Worm (Caenorhabditis elegans) whole organism, L1 larva: ENCODE measurements around the gene D1044.6.

Experiments used
- C34B4.2 ChIP-seq: sonication (generic microtip); optimal IDR thresholded peaks from 2 replicates; lab custom pipeline; 2017; ENCODE audit warnings: mild to moderate bottlenecking, missing genetic modification characterization, missing compliant biosample characterization
- F16B12.6 ChIP-seq: fragments of 150-350 bp; optimal IDR thresholded peaks from 2 replicates; lab custom pipeline; 2014; ENCODE audit warnings: missing biosample characterization, missing genetic modification characterization
- Y116A8C.19 ChIP-seq: sonication (generic microtip); optimal IDR thresholded peaks from 2 replicates; lab custom pipeline; 2016; ENCODE audit warnings: missing compliant biosample characterization, missing genetic modification characterization, borderline replicate concordance
- aly-2 ChIP-seq: fragments of 150-350 bp; optimal IDR thresholded peaks from 2 replicates; lab custom pipeline; 2014; ENCODE audit warnings: missing biosample characterization, missing genetic modification characterization
- ama-1 ChIP-seq: fragments of 150-350 bp; optimal IDR thresholded peaks from 2 replicates; lab custom pipeline; 2014
- blmp-1 ChIP-seq: fragments of 150-350 bp; optimal IDR thresholded peaks from 2 replicates; lab custom pipeline; 2014; ENCODE audit warnings: missing biosample characterization, missing genetic modification characterization
- ceh-63 ChIP-seq: fragments of 200-800 bp; sonication (Bioruptor generic); optimal IDR thresholded peaks from 2 replicates; lab custom pipeline; 2018; ENCODE audit warnings: mild to moderate bottlenecking, missing genetic modification characterization, missing compliant biosample characterization
- ces-1 ChIP-seq: fragments of 150-350 bp; optimal IDR thresholded peaks from 2 replicates; lab custom pipeline; 2014; ENCODE audit warnings: missing biosample characterization, missing genetic modification reagents, missing genetic modification characterization
- dpl-1 ChIP-seq, 3 experiments: fragments of 150-350 bp in 2 of 3; sonication (generic microtip) in 1 of 3; optimal IDR thresholded peaks; 2 replicates each; lab custom pipeline; 2014 to 2017; ENCODE audit warnings: missing biosample characterization in 3 of 3, missing genetic modification characterization in 3 of 3, missing genetic modification reagents in 3 of 3
- dsc-1 ChIP-seq: sonication (generic microtip); optimal IDR thresholded peaks from 2 replicates; lab custom pipeline; 2016; ENCODE audit warnings: mild to moderate bottlenecking, missing genetic modification characterization, missing compliant biosample characterization
- elt-2 ChIP-seq: sonication (generic microtip); optimal IDR thresholded peaks from 2 replicates; lab custom pipeline; 2016; ENCODE audit warnings: missing genetic modification characterization, mild to moderate bottlenecking, inconsistent platforms, missing compliant biosample characterization, missing genetic modification reagents
- ets-5 ChIP-seq: fragments of 200-800 bp; sonication (Bioruptor generic); IDR thresholded peaks from 2 replicates; pipeline ENCODE4 v1.3.6; 2022; ENCODE audit warnings: missing genetic modification characterization, missing compliant biosample characterization
- hlh-4 ChIP-seq: sonication (generic microtip); optimal IDR thresholded peaks from 2 replicates; lab custom pipeline; 2016; ENCODE audit warnings: mild to moderate bottlenecking, missing genetic modification characterization, missing compliant biosample characterization
- isw-1 ChIP-seq: fragments of 200-800 bp; sonication (Bioruptor generic); IDR thresholded peaks from 2 replicates; pipeline ENCODE4 v1.3.6; 2022; ENCODE audit warnings: missing genetic modification characterization, missing compliant biosample characterization
- jun-1 ChIP-seq: fragments of 150-350 bp; optimal IDR thresholded peaks from 2 replicates; lab custom pipeline; 2014; ENCODE audit warnings: missing biosample characterization, missing genetic modification reagents, missing genetic modification characterization
- lin-14 ChIP-seq: fragments of 200-800 bp; sonication (Bioruptor generic); optimal IDR thresholded peaks from 2 replicates; lab custom pipeline; 2018; ENCODE audit warnings: mild to moderate bottlenecking, missing genetic modification characterization, moderate library complexity, missing compliant biosample characterization
- lin-39 ChIP-seq: fragments of 150-350 bp; optimal IDR thresholded peaks from 2 replicates; lab custom pipeline; 2014; ENCODE audit warnings: missing biosample characterization, missing genetic modification reagents, missing genetic modification characterization
- lir-3 ChIP-seq: sonication (generic microtip); optimal IDR thresholded peaks from 2 replicates; lab custom pipeline; 2016; ENCODE audit warnings: mild to moderate bottlenecking, missing genetic modification characterization, moderate library complexity, missing compliant biosample characterization; ENCODE audit not compliant: poor library complexity
- lsy-2 ChIP-seq, 2 experiments: fragments of 150-350 bp; optimal IDR thresholded peaks; 2 replicates each; lab custom pipeline; 2014; ENCODE audit warnings: missing biosample characterization in 2 of 2, missing genetic modification characterization in 2 of 2
- mab-9 ChIP-seq: fragments of 200-800 bp; sonication (Bioruptor generic); IDR thresholded peaks from 2 replicates; pipeline ENCODE4 v1.3.6; 2022; ENCODE audit warnings: missing genetic modification reagents, missing genetic modification characterization, missing compliant biosample characterization
- mdl-1 ChIP-seq, 2 experiments: fragments of 150-350 bp; optimal IDR thresholded peaks; 2 replicates each; lab custom pipeline; 2014 to 2017; ENCODE audit warnings: missing biosample characterization in 2 of 2, missing genetic modification characterization in 2 of 2, inconsistent platforms in 1 of 2
- mef-2 ChIP-seq: fragments of 150-350 bp; optimal IDR thresholded peaks from 2 replicates; lab custom pipeline; 2014; ENCODE audit warnings: missing biosample characterization, missing genetic modification characterization
- mep-1 ChIP-seq: fragments of 150-350 bp; optimal IDR thresholded peaks from 2 replicates; lab custom pipeline; 2014; ENCODE audit warnings: missing biosample characterization, missing genetic modification characterization
- nhr-19 ChIP-seq: fragments of 200-800 bp; sonication (Bioruptor generic); conservative IDR thresholded peaks from 2 replicates; pipeline ENCODE4 v1.3.6; 2022; ENCODE audit warnings: missing genetic modification characterization, missing compliant biosample characterization
- nhr-20 ChIP-seq: sonication (generic microtip); optimal IDR thresholded peaks from 2 replicates; lab custom pipeline; 2016; ENCODE audit warnings: mild to moderate bottlenecking, missing genetic modification characterization, missing compliant biosample characterization
- nhr-28 ChIP-seq: fragments of 150-350 bp; optimal IDR thresholded peaks from 2 replicates; lab custom pipeline; 2014; ENCODE audit warnings: missing biosample characterization, missing genetic modification characterization
- nhr-71 ChIP-seq: sonication (generic microtip); optimal IDR thresholded peaks from 2 replicates; lab custom pipeline; 2016; ENCODE audit warnings: mild to moderate bottlenecking, missing genetic modification characterization, moderate library complexity, missing compliant biosample characterization
- nhr-76 ChIP-seq: sonication (generic microtip); optimal IDR thresholded peaks from 2 replicates; lab custom pipeline; 2017; ENCODE audit warnings: missing biosample characterization, missing genetic modification characterization
- nhr-77 ChIP-seq: fragments of 150-350 bp; optimal IDR thresholded peaks from 2 replicates; lab custom pipeline; 2014; ENCODE audit warnings: missing biosample characterization, missing genetic modification characterization
- nhr-84 ChIP-seq: sonication (generic microtip); optimal IDR thresholded peaks from 2 replicates; lab custom pipeline; 2017; ENCODE audit warnings: missing biosample characterization, missing genetic modification characterization
- nhr-85 ChIP-seq: sonication (generic microtip); peaks from one replicate; lab custom pipeline; 2016; ENCODE audit warnings: missing genetic modification characterization, inconsistent platforms, missing compliant biosample characterization
- pag-3 ChIP-seq: sonication (generic microtip); optimal IDR thresholded peaks from 2 replicates; lab custom pipeline; 2017; ENCODE audit warnings: missing genetic modification characterization, mild to moderate bottlenecking, missing compliant biosample characterization, antibody characterized with exemption, borderline replicate concordance; ENCODE audit not compliant: insufficient read depth
- rnt-1 ChIP-seq: sonication (generic microtip); optimal IDR thresholded peaks from 2 replicates; lab custom pipeline; 2016; ENCODE audit warnings: mild to moderate bottlenecking, missing genetic modification characterization, moderate library complexity, missing compliant biosample characterization
- snu-23 ChIP-seq: sonication (generic microtip); optimal IDR thresholded peaks from 2 replicates; lab custom pipeline; 2016; ENCODE audit warnings: missing genetic modification characterization, missing compliant biosample characterization
- sptf-1 ChIP-seq: fragments of 150-350 bp; optimal IDR thresholded peaks from 2 replicates; lab custom pipeline; 2014; ENCODE audit warnings: missing biosample characterization, missing genetic modification characterization
- swsn-7 ChIP-seq: sonication (generic microtip); optimal IDR thresholded peaks from 2 replicates; lab custom pipeline; 2016; ENCODE audit warnings: missing genetic modification characterization, missing compliant biosample characterization
- tbx-2 ChIP-seq: sonication (generic microtip); optimal IDR thresholded peaks from 2 replicates; lab custom pipeline; 2016; ENCODE audit warnings: missing genetic modification characterization, missing compliant biosample characterization
- unc-130 ChIP-seq: fragments of 150-350 bp; optimal IDR thresholded peaks from 2 replicates; lab custom pipeline; 2017; ENCODE audit warnings: missing biosample characterization, missing genetic modification characterization, inconsistent platforms
- unc-62 ChIP-seq: fragments of 150-350 bp; optimal IDR thresholded peaks from 2 replicates; lab custom pipeline; 2014; ENCODE audit warnings: missing biosample characterization, missing genetic modification reagents, missing genetic modification characterization
- unc-86 ChIP-seq: sonication (generic microtip); optimal IDR thresholded peaks from 2 replicates; lab custom pipeline; 2016; ENCODE audit warnings: missing genetic modification characterization, missing compliant biosample characterization
- vab-15 ChIP-seq: sonication (generic microtip); optimal IDR thresholded peaks from 2 replicates; lab custom pipeline; 2017; ENCODE audit warnings: missing genotype, mild to moderate bottlenecking, missing genetic modification characterization, missing compliant biosample characterization
- xbp-1 ChIP-seq: sonication (generic microtip); optimal IDR thresholded peaks from 2 replicates; lab custom pipeline; 2016; ENCODE audit warnings: missing genetic modification characterization, missing compliant biosample characterization
- ztf-11 ChIP-seq, 2 experiments: sonication (generic microtip); optimal IDR thresholded peaks; 2 replicates each; lab custom pipeline; 2016 to 2017; ENCODE audit warnings: missing genetic modification characterization in 2 of 2, missing biosample characterization in 1 of 2, missing compliant biosample characterization in 1 of 2
- ztf-4 ChIP-seq: fragments of 150-350 bp; optimal IDR thresholded peaks from 2 replicates; lab custom pipeline; 2014; ENCODE audit warnings: missing biosample characterization, missing genetic modification characterization

D1044.6 gene

ce11 chrIII:5565699-5566098 lies 22.7 kb upstream of the D1044.6 start (continued):
- TF ChIP-seq F16B12.6 (tag; lab: Kevin White, UChicago) (no peak), mef-2 (tag; lab: Kevin White, UChicago) (no peak), lin-14 (GFP tag; lab: Kevin White, UChicago) (peak; percentile 28), mdl-1 (tag; optimal IDR thresholded peaks at IDR 0.05; lab: Kevin White, UChicago) (no peak), hlh-4 (tag; lab: Kevin White, UChicago) (no peak), nhr-76 (no peak), sptf-1 (tag; lab: Kevin White, UChicago) (no peak), nhr-28 (tag; lab: Kevin White, UChicago) (no peak), ztf-11 (tag; optimal IDR thresholded peaks at IDR 0.05; lab: Kevin White, UChicago) (no peak), Y116A8C.19 (tag; lab: Kevin White, UChicago) (no peak), jun-1 (tag; lab: Kevin White, UChicago) (no peak), nhr-19 (peak; percentile 13; the same call in 1 of the 2 replicates), dpl-1 (GFP tag; optimal IDR thresholded peaks at IDR 0.05; lab: Kevin White, UChicago) (no peak), nhr-84 (tag; lab: Kevin White, UChicago) (no peak), isw-1 (GFP tag; lab: Robert Waterston, UW) (no peak), ets-5 (GFP tag; lab: Robert Waterston, UW) (no peak), elt-2 (tag; lab: Kevin White, UChicago) (no peak), tbx-2 (tag; lab: Kevin White, UChicago) (no peak), mab-9 (GFP tag; lab: Robert Waterston, UW) (no peak), ces-1 (no peak)

- TF ChIP-seq unc-86 (no peak), nhr-19 (peak; percentile 52), pag-3 (tag; lab: Kevin White, UChicago) (peak; percentile 56), rnt-1 (peak; percentile 65), lin-14 (GFP tag; lab: Kevin White, UChicago) (peak; percentile 48), xbp-1 (tag; lab: Kevin White, UChicago) (peak; percentile 2), tbx-2 (tag; lab: Kevin White, UChicago) (peak; percentile 3), aly-2 (no peak), ama-1 (lab: Kevin White, UChicago) (peak; percentile 32), nhr-77 (tag; lab: Kevin White, UChicago) (peak; percentile 16), dsc-1 (tag; lab: Kevin White, UChicago) (peak; percentile 11), unc-130 (tag; lab: Kevin White, UChicago) (no peak), snu-23 (GFP tag; lab: Kevin White, UChicago) (peak; percentile 26), nhr-71 (tag; lab: Kevin White, UChicago) (peak; percentile 52), nhr-20 (tag; lab: Kevin White, UChicago) (peak; percentile 40), lsy-2 (tag; optimal IDR thresholded peaks at IDR 0.05; lab: Kevin White, UChicago) (peak in 1 of 2 experiments; percentile 32)
These were observed 21.8 kb upstream of the D1044.6 start, which contains the start of gene mlc-3 for ce11 chrIII:5564799-5565198. mlc-3 (plus strand) TSS chrIII:5565025.

- TF ChIP-seq vab-15 (tag; lab: Kevin White, UChicago), result no peak
- TF ChIP-seq nhr-85 (tag; lab: Kevin White, UChicago), result no peak
These were observed 21.3 kb upstream of the D1044.6 start for ce11 chrIII:5564325-5564724.

DNA sequence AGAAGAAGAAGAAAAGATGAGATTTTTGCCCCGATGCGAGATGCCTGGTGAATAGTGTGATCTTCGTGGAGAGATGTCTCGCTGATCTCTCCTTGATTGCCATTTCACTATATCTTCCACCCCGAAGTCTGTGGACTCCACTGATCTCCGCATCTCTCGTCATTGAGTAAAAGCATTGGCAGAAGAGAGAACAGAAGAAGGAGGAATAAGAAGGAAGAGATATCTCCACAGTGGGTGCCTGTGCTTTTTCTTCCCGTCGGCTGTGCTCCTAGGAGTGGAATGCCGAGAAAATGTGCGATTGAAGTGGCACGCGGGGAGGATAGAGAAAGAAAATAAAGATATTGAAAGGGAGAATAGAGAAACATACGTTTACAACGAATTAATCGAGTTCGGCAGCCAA lies 20.7 kb upstream of the D1044.6 start:
- peak; percentile 54 for TF ChIP-seq rnt-1
- peak; percentile 20 for TF ChIP-seq blmp-1 (tag; lab: Kevin White, UChicago)
- TF ChIP-seq ceh-63, result no peak
- no peak for TF ChIP-seq ets-5 (GFP tag; lab: Robert Waterston, UW)
- peak; percentile 12 for TF ChIP-seq mep-1 (tag; lab: Kevin White, UChicago)
- peak; percentile 24 for TF ChIP-seq nhr-20 (tag; lab: Kevin White, UChicago)
- peak in 1 of 2 experiments; percentile 25 for TF ChIP-seq mdl-1 (tag; optimal IDR thresholded peaks at IDR 0.05; lab: Kevin White, UChicago)
- no peak for TF ChIP-seq F16B12.6 (tag; lab: Kevin White, UChicago)
- no peak for TF ChIP-seq nhr-28 (tag; lab: Kevin White, UChicago)
- peak; percentile 10 to 49 for TF ChIP-seq lsy-2 (tag; optimal IDR thresholded peaks at IDR 0.05; lab: Kevin White, UChicago)
- no peak for TF ChIP-seq C34B4.2 (tag; lab: Kevin White, UChicago)
- TF ChIP-seq unc-62 (GFP tag; lab: Kevin White, UChicago), result no peak
- TF ChIP-seq nhr-71 (tag; lab: Kevin White, UChicago), result peak; percentile 69
- TF ChIP-seq lir-3 (tag; lab: Kevin White, UChicago), result no peak
- no peak for TF ChIP-seq lin-39 (tag; lab: Kevin White, UChicago)
- peak; percentile 69 for TF ChIP-seq dsc-1 (tag; lab: Kevin White, UChicago)
- peak; percentile 39 for TF ChIP-seq nhr-19
- TF ChIP-seq ztf-4, result no peak
- peak; percentile 15 for TF ChIP-seq swsn-7
- TF ChIP-seq snu-23 (GFP tag; lab: Kevin White, UChicago), result peak; percentile 41
- peak; percentile 51 for TF ChIP-seq nhr-77 (tag; lab: Kevin White, UChicago)
- peak; percentile 97 for TF ChIP-seq pag-3 (tag; lab: Kevin White, UChicago)
- no peak for TF ChIP-seq sptf-1 (tag; lab: Kevin White, UChicago)
- TF ChIP-seq tbx-2 (tag; lab: Kevin White, UChicago), result peak; percentile 31
- no peak for TF ChIP-seq ama-1 (lab: Kevin White, UChicago)
- peak; percentile 75 for TF ChIP-seq lin-14 (GFP tag; lab: Kevin White, UChicago)
